Worm (Caenorhabditis elegans): ENCODE data around the gene rfip-1.

DNA sequence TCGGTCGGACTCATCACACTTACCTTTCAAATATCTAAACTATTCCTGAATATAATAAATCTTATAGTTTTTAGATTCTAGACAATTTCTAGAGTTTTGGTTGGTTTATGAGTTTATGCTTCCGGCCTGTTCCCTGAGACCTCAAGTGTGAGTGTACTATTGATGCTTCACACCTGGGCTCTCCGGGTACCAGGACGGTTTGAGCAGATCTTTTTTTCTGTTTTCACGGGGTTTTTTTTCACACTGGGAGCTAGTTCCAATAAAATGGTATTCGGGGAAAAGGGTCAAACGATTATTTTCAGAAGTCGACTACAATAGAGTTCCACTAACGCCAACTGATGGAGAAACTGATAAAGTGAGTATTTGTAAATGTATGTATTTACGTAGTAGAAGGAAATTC lies 17.8 kb downstream of the rfip-1 start:
- no peak for TF ChIP-seq lin-15B (tag; optimal IDR thresholded peaks at IDR 0.05)
- no peak for TF ChIP-seq nhr-28 (tag; optimal IDR thresholded peaks at IDR 0.05)
- no peak for TF ChIP-seq unc-62 (GFP tag; optimal IDR thresholded peaks at IDR 0.05)
- no peak for TF ChIP-seq tlp-1 (tag; optimal IDR thresholded peaks at IDR 0.05)
